Worm (Caenorhabditis elegans): ENCODE measurements around the gene W02H3.3.

Gene W02H3.3

DNA sequence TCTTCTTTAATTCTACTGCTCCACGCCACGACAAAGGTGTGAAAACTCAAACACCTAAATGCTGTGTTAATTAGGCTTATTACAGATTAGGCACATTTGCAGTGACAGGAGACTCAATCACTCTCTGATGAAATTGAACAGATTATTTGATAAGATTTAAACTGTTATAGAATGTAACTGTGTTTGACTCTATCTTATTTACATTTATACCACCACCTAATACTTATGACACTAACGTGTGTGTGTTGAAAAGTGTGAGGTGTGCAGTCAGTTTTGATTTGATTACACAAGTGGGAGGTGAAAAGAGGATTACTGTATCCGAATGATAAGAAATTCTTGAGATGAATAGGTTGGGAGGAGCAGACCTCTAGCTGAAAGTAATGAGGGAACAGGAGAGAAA lies 34.3 kb upstream of the W02H3.3 start:
- TF ChIP-seq F44E2.7 (GFP tag; IDR thresholded peaks at IDR 0.05) (no peak), pqm-1 (tag; optimal IDR thresholded peaks at IDR 0.05) (peak; percentile 45)

DNA sequence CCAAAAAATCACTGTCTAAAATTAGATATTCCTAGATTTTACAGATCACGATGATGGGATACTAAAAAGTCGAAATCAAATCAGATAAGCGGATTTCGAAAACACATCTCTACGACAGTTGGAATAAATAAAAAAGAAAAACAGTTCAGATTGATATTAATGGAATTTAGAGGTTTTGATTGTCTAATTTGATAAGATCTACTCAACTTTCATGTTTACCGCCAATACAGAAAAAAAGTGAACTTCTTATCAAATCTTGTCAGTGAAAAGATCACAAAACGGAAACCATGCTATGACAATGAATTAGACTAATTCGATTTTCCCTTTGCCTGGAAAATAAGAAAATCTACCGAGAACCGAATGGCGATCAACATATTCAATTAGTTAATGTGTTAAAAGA lies 28.3 kb upstream of the W02H3.3 start:
- TF ChIP-seq nhr-237 (tag; optimal IDR thresholded peaks at IDR 0.05) (no peak), lir-3 (tag; optimal IDR thresholded peaks at IDR 0.05) (no peak), aly-2 (tag; optimal IDR thresholded peaks at IDR 0.05) (no peak), lin-38 (GFP tag; IDR thresholded peaks at IDR 0.05) (no peak), nhr-10 (tag; optimal IDR thresholded peaks at IDR 0.05) (no peak), tra-1 (GFP tag; IDR thresholded peaks at IDR 0.05) (no peak), nhr-111 (GFP tag; optimal IDR thresholded peaks at IDR 0.05) (no peak), ceh-62 (tag; optimal IDR thresholded peaks at IDR 0.05) (no peak), ceh-32 (tag; optimal IDR thresholded peaks at IDR 0.05; ENCODE audit: poor library complexity) (no peak), F44E2.7 (GFP tag; IDR thresholded peaks at IDR 0.05) (no peak), nhr-102 (tag; optimal IDR thresholded peaks at IDR 0.05) (no peak), dmd-8 (GFP tag; IDR thresholded peaks at IDR 0.05) (no peak), snpc-4 (tag; optimal IDR thresholded peaks at IDR 0.05) (no peak)

DNA sequence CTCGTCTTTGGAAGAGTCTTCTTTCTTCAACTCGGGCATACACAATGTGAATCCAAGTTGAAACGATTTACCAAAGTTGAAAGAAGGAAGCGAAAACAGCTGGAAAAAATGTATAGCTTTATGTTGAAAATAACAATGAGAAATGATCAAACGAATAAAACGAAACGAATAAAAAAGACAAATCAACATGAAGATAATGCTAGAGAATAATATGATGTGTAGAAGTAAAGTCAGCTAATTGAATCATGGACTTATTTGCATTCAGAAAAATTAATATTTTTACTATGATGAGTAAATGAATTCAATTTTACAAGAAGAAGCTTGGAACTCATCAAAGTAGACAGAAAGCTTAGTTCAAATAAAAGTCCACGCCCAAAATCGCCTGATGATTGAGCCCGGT lies 27.5 kb upstream of the W02H3.3 start, which contains the start of gene alr-1:
Gene alr-1 (minus strand): TSS at position 101 of the 400 bp plus-strand sequence.
- TF ChIP-seq D1046.2 (GFP tag; IDR thresholded peaks at IDR 0.05) (no peak), zip-11 (GFP tag; IDR thresholded peaks at IDR 0.05) (no peak), T26A8.4 (GFP tag; IDR thresholded peaks at IDR 0.05) (no peak), ces-1 (GFP tag; optimal IDR thresholded peaks at IDR 0.05) (no peak), lin-38 (GFP tag; IDR thresholded peaks at IDR 0.05) (no peak), dmd-8 (GFP tag; IDR thresholded peaks at IDR 0.05) (no peak), sdz-12 (GFP tag; optimal IDR thresholded peaks at IDR 0.05) (no peak), lin-15B (tag; optimal IDR thresholded peaks at IDR 0.05) (no peak), spr-1 (tag; optimal IDR thresholded peaks at IDR 0.05) (no peak), mxl-3 (GFP tag; optimal IDR thresholded peaks at IDR 0.05) (no peak)

DNA sequence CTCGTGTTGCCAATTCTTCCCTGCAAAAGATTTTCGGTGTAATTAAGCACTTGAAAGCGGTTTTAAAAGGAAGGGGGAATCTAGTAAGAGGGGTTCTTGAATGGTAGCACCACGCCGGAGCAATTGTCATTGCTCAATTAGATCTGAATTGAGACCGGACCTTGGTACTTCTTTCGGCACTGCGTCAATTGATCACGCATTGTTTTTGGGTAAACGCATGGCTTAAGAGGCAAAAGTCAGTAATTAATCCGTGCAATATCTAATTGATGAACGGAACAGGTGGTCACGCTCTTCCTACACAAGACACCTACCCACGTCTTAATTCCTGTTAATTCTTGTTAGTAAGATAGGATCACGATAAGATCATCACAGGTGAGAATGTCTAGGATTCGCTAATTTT lies 26.0 kb upstream of the W02H3.3 start:
- TF ChIP-seq ceh-28 (tag; optimal IDR thresholded peaks at IDR 0.05) (no peak), ceh-62 (tag; optimal IDR thresholded peaks at IDR 0.05) (no peak), dve-1 (tag; optimal IDR thresholded peaks at IDR 0.05; ENCODE audit: insufficient read depth) (no peak), unc-62 (GFP tag; optimal IDR thresholded peaks at IDR 0.05 in 1 of 2) (no peak), unc-62 (tag; optimal IDR thresholded peaks at IDR 0.05) (no peak), nhr-42 (GFP tag; IDR thresholded peaks at IDR 0.05) (no peak), gei-8 (GFP tag; optimal IDR thresholded peaks at IDR 0.05) (no peak), lir-3 (tag; optimal IDR thresholded peaks at IDR 0.05) (no peak), lin-15B (tag; optimal IDR thresholded peaks at IDR 0.05) (no peak), zip-11 (GFP tag; IDR thresholded peaks at IDR 0.05) (no peak), skn-1 (tag; optimal IDR thresholded peaks at IDR 0.05) (no peak), T20F7.1 (GFP tag; optimal IDR thresholded peaks at IDR 0.05) (no peak), nhr-6 (tag; optimal IDR thresholded peaks at IDR 0.05) (no peak), mxl-2 (GFP tag; conservative IDR thresholded peaks at IDR 0.05) (no peak), ztf-11 (tag; optimal IDR thresholded peaks at IDR 0.05) (no peak), nhr-41 (GFP tag; IDR thresholded peaks at IDR 0.05) (no peak), lin-39 (tag; optimal IDR thresholded peaks at IDR 0.05) (no peak)

DNA sequence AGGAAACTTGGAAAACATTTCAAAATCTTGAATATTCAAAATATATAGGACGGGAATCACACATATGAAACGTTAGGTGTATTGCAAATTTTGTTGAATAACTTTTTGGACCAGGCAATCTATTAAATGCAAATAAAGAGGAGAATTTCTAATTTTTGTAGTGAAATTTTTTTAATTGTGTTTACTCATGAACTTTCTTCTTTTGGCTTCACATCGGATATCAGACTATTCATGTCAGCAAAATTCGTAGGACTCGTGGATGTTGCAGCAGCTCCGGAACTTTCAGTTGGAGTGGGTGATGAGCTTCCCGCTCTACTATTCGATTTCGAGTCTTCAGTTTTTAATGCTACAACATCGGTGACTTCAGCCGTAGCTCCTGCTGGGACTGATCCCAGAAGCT lies 24.4 kb upstream of the W02H3.3 start:
- peak in 1 of 2 experiments; percentile 66 for TF ChIP-seq unc-62 (GFP tag; optimal IDR thresholded peaks at IDR 0.05 in 1 of 2)
- no peak for TF ChIP-seq unc-62 (tag; optimal IDR thresholded peaks at IDR 0.05)
- TF ChIP-seq aha-1 (tag): peak; percentile 58
- TF ChIP-seq T20F7.1 (GFP tag; optimal IDR thresholded peaks at IDR 0.05): no peak

Measured in whole organism, L4 larva.